Worm (Caenorhabditis elegans): Measurements from ENCODE around the gene Y73F8A.13.

DNA sequence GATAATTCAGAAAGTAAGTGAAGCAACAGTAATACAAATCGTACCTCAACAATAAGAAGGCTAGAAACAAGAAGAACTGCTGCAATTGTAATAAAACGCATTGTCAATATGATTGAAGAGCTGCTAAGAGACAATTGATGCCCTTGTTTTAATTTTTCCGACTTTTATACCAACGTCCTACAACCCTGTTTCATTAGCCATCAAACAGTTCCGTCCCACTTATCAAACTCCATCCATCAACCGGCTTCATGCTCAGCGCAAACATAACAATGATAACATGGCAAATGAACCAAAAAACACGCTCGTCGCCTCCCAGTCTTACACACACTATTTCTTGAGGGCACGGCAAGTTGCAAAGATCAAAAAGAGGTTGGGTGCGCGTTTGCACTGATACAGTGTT lies 20.9 kb upstream of the Y73F8A.13 start, which contains the start of gene pqn-90:
- TF ChIP-seq dao-5 (tag; optimal IDR thresholded peaks at IDR 0.05) (no peak), him-1 (tag; optimal IDR thresholded peaks at IDR 0.05) (no peak), W03F9.2 (tag; optimal IDR thresholded peaks at IDR 0.05) (no peak)

Measured in whole organism, L4/young adult.